Fruit fly (Drosophila melanogaster) whole organism, embryonic: ENCODE data around the gene Tsp96F.

Experiments used
- CG10979 ChIP-seq: fragments of 200-800 bp; sonication (Bioruptor generic); optimal IDR thresholded peaks from 2 replicates; lab custom pipeline; 2018; ENCODE audit warnings: missing biosample characterization, mild to moderate bottlenecking, missing genetic modification characterization, moderate library complexity
- CG11560 ChIP-seq: fragments of 200-800 bp; sonication (Bioruptor generic); IDR thresholded peaks from 3 replicates; pipeline ENCODE4 v1.3.6; 2022; ENCODE audit warnings: missing biosample characterization, missing genetic modification characterization
- CG11723 ChIP-seq: fragments of 200-800 bp; sonication (Bioruptor generic); optimal IDR thresholded peaks from 2 replicates; lab custom pipeline; 2017; ENCODE audit warnings: missing biosample characterization, mild to moderate bottlenecking, missing genetic modification characterization
- CG12219 ChIP-seq: fragments of 200-800 bp; sonication (Bioruptor generic); optimal IDR thresholded peaks from 3 replicates; lab custom pipeline; 2018; ENCODE audit warnings: missing biosample characterization, mild to moderate bottlenecking, missing genetic modification characterization
- CG13424 ChIP-seq: fragments of 200-800 bp; sonication (Bioruptor generic); optimal IDR thresholded peaks from 2 replicates; lab custom pipeline; 2019; ENCODE audit warnings: missing biosample characterization, mild to moderate bottlenecking, missing genetic modification characterization, moderate library complexity
- CG13624 ChIP-seq: fragments of 200-800 bp; sonication (Bioruptor generic); optimal IDR thresholded peaks from 2 replicates; lab custom pipeline; 2016; ENCODE audit warnings: missing biosample characterization, missing genetic modification characterization
- CG14014 ChIP-seq: fragments of 200-800 bp; sonication (Bioruptor generic); IDR thresholded peaks from 2 replicates; pipeline ENCODE4 v1.3.6; 2022; ENCODE audit warnings: missing biosample characterization, missing genetic modification characterization
- CG17829 ChIP-seq: fragments of 200-800 bp; optimal IDR thresholded peaks from 2 replicates; lab custom pipeline; 2019; ENCODE audit warnings: missing biosample characterization, mild to moderate bottlenecking, missing genetic modification characterization, moderate library complexity
- CG17912 ChIP-seq: fragments of 200-800 bp; sonication (Bioruptor generic); optimal IDR thresholded peaks from 2 replicates; lab custom pipeline; 2018; ENCODE audit warnings: missing biosample characterization, mild to moderate bottlenecking, missing genetic modification characterization
- CG1832 ChIP-seq: fragments of 200-800 bp; sonication (Bioruptor generic); optimal IDR thresholded peaks from 2 replicates; lab custom pipeline; 2017; ENCODE audit warnings: missing biosample characterization, mild to moderate bottlenecking, missing genetic modification characterization, inconsistent platforms
- CG18476 ChIP-seq: fragments of 200-800 bp; sonication (Bioruptor generic); optimal IDR thresholded peaks from 2 replicates; lab custom pipeline; 2016; ENCODE audit warnings: missing biosample characterization, mild to moderate bottlenecking, missing genetic modification characterization
- CG2116 ChIP-seq: fragments of 200-800 bp; sonication (Bioruptor generic); optimal IDR thresholded peaks from 3 replicates; lab custom pipeline; 2018; ENCODE audit warnings: missing biosample characterization, mild to moderate bottlenecking, missing genetic modification characterization
- CG2129 ChIP-seq: fragments of 200-800 bp; sonication (Bioruptor generic); IDR thresholded peaks from 2 replicates; pipeline ENCODE4 v1.3.6; 2022; ENCODE audit warnings: missing biosample characterization, missing genetic modification characterization; ENCODE audit not compliant: partially characterized antibody
- CG32767 ChIP-seq: fragments of 200-800 bp; sonication (Bioruptor generic); IDR thresholded peaks from 2 replicates; pipeline ENCODE4 v1.3.6; 2022; ENCODE audit warnings: missing biosample characterization, missing genetic modification characterization
- CG32772 ChIP-seq: fragments of 200-800 bp; sonication (Bioruptor generic); IDR thresholded peaks from 2 replicates; pipeline ENCODE4 v1.3.6; 2022; ENCODE audit warnings: missing biosample characterization, missing genetic modification characterization
- CG3726 ChIP-seq: fragments of 200-800 bp; sonication (Bioruptor generic); IDR thresholded peaks from 3 replicates; pipeline ENCODE4, ENCODE4 v1.3.6; 2022; ENCODE audit warnings: missing biosample characterization, missing genetic modification characterization
- CG4617 ChIP-seq: fragments of 200-800 bp; sonication (Bioruptor generic); optimal IDR thresholded peaks from 3 replicates; lab custom pipeline; 2016; ENCODE audit warnings: missing biosample characterization, missing genetic modification characterization, borderline replicate concordance
- CG4730 ChIP-seq: fragments of 200-800 bp; sonication (Bioruptor generic); IDR thresholded peaks from 2 replicates; pipeline ENCODE4 v1.3.6; 2022; ENCODE audit warnings: missing biosample characterization, missing genetic modification characterization
- CG6654 ChIP-seq: fragments of 200-800 bp; sonication (Bioruptor generic); optimal IDR thresholded peaks from 2 replicates; lab custom pipeline; 2017; ENCODE audit warnings: missing biosample characterization, mild to moderate bottlenecking, missing genetic modification characterization
- CG7745 ChIP-seq: fragments of 200-800 bp; sonication (Bioruptor generic); optimal IDR thresholded peaks from 2 replicates; lab custom pipeline; 2018; ENCODE audit warnings: missing biosample characterization, mild to moderate bottlenecking, missing genetic modification characterization, moderate library complexity
- CG9817 ChIP-seq: fragments of 200-800 bp; sonication (Bioruptor generic); optimal IDR thresholded peaks from 2 replicates; lab custom pipeline; 2018; ENCODE audit warnings: missing biosample characterization, mild to moderate bottlenecking, missing genetic modification characterization, moderate library complexity
- D ChIP-seq, 2 experiments: fragments of 200-800 bp in 1 of 2; fragments of >200 bp in 1 of 2; sonication (Bioruptor generic) in 1 of 2; optimal IDR thresholded peaks; 2 replicates in 1 of 2; 3 replicates in 1 of 2; lab custom pipeline; 2017; ENCODE audit warnings: mild to moderate bottlenecking in 1 of 2, missing biosample characterization in 1 of 2, missing genetic modification characterization in 1 of 2, missing genetic modification reagents in 1 of 2
- D19B ChIP-seq: fragments of 200-800 bp; sonication (Bioruptor generic); optimal IDR thresholded peaks from 2 replicates; lab custom pipeline; 2017; ENCODE audit warnings: missing biosample characterization, mild to moderate bottlenecking, missing genetic modification characterization
- Dref ChIP-seq: fragments of 200-800 bp; sonication (Bioruptor generic); IDR thresholded peaks from 2 replicates; pipeline ENCODE4 v1.3.6; 2022; ENCODE audit warnings: missing biosample characterization, missing genetic modification characterization
- Gsc ChIP-seq: fragments of 200-800 bp; sonication (Bioruptor generic); IDR thresholded peaks from 2 replicates; pipeline ENCODE4 v1.3.6; 2022; ENCODE audit warnings: missing biosample characterization, missing genetic modification characterization
- Max ChIP-seq: fragments of 200-800 bp; sonication (Bioruptor generic); optimal IDR thresholded peaks from 2 replicates; lab custom pipeline; 2016; ENCODE audit warnings: missing biosample characterization, mild to moderate bottlenecking, missing genetic modification characterization
- Med ChIP-seq: fragments of 200-800 bp; sonication (Bioruptor generic); peaks from one replicate; lab custom pipeline; 2016; ENCODE audit warnings: missing biosample characterization, missing genetic modification characterization, mild to moderate bottlenecking, inconsistent platforms, moderate library complexity
- Meics ChIP-seq: fragments of 200-800 bp; sonication (Bioruptor generic); optimal IDR thresholded peaks from 2 replicates; lab custom pipeline; 2017; ENCODE audit warnings: missing biosample characterization, mild to moderate bottlenecking, missing genetic modification characterization
- Pdp1 ChIP-seq, 2 experiments: fragments of 200-800 bp; sonication (Bioruptor generic); optimal IDR thresholded peaks; 3 replicates each; lab custom pipeline; 2016; ENCODE audit warnings: missing biosample characterization in 2 of 2, missing genetic modification characterization in 2 of 2, mild to moderate bottlenecking in 1 of 2, moderate library complexity in 1 of 2
- Sox100B ChIP-seq: fragments of 200-800 bp; sonication (Bioruptor generic); optimal IDR thresholded peaks from 3 replicates; lab custom pipeline; 2018; ENCODE audit warnings: missing biosample characterization, mild to moderate bottlenecking, missing genetic modification characterization
- Spps ChIP-seq: fragments of 200-800 bp; sonication (Bioruptor generic); optimal IDR thresholded peaks from 2 replicates; lab custom pipeline; 2018; ENCODE audit warnings: missing biosample characterization, mild to moderate bottlenecking, missing genetic modification characterization
- Ssrp ChIP-seq: fragments of 200-800 bp; sonication (Bioruptor generic); optimal IDR thresholded peaks from 2 replicates; lab custom pipeline; 2018; ENCODE audit warnings: missing biosample characterization, mild to moderate bottlenecking, missing genetic modification characterization, moderate library complexity
- Tbp ChIP-seq: fragments of >200 bp; optimal IDR thresholded peaks from 2 replicates; lab custom pipeline; 2018; ENCODE audit warnings: missing biosample characterization, missing genetic modification characterization
- ato ChIP-seq: fragments of 200-800 bp; sonication (Bioruptor generic); IDR thresholded peaks from 2 replicates; pipeline ENCODE4 v1.3.6; 2022; ENCODE audit warnings: missing biosample characterization, missing genetic modification characterization; ENCODE audit not compliant: partially characterized antibody
- crc ChIP-seq: fragments of 200-800 bp; sonication (Bioruptor generic); optimal IDR thresholded peaks from 2 replicates; lab custom pipeline; 2016; ENCODE audit warnings: missing biosample characterization, missing genetic modification characterization
- dan ChIP-seq: fragments of 200-800 bp; sonication (Bioruptor generic); IDR thresholded peaks from 2 replicates; pipeline ENCODE4 v1.3.6; 2022; ENCODE audit warnings: missing biosample characterization, missing genetic modification characterization
- dati ChIP-seq: fragments of 200-800 bp; sonication (Bioruptor generic); IDR thresholded peaks from 2 replicates; pipeline ENCODE4 v1.3.6; 2022; ENCODE audit warnings: missing biosample characterization, missing genetic modification characterization
- dimm ChIP-seq: fragments of 200-800 bp; sonication (Bioruptor generic); IDR thresholded peaks from 2 replicates; pipeline ENCODE4 v1.3.6; 2022; ENCODE audit warnings: missing biosample characterization, missing genetic modification characterization
- dmrt11E ChIP-seq: fragments of 200-800 bp; sonication (Bioruptor generic); optimal IDR thresholded peaks from 3 replicates; lab custom pipeline; 2018; ENCODE audit warnings: missing biosample characterization, mild to moderate bottlenecking, missing genetic modification characterization, moderate library complexity
- dpn ChIP-seq, 2 experiments: fragments of 200-800 bp; sonication (Bioruptor generic); optimal IDR thresholded peaks; 3 replicates each; lab custom pipeline; 2016; ENCODE audit warnings: missing biosample characterization in 2 of 2, missing genetic modification characterization in 2 of 2
- en ChIP-seq: fragments of 200-800 bp; sonication (Bioruptor generic); optimal IDR thresholded peaks from 2 replicates; lab custom pipeline; 2016; ENCODE audit warnings: missing biosample characterization, missing genetic modification characterization
- eyg ChIP-seq: fragments of 200-800 bp; sonication (Bioruptor generic); optimal IDR thresholded peaks from 3 replicates; lab custom pipeline; 2016; ENCODE audit warnings: missing biosample characterization, missing genetic modification characterization
- lab ChIP-seq: fragments of 200-800 bp; sonication (Bioruptor generic); optimal IDR thresholded peaks from 3 replicates; lab custom pipeline; 2017; ENCODE audit warnings: missing biosample characterization, missing genetic modification characterization, mild to moderate bottlenecking, moderate library complexity, missing genetic modification reagents
- nau ChIP-seq: fragments of 200-800 bp; sonication (Bioruptor generic); optimal IDR thresholded peaks from 3 replicates; lab custom pipeline; 2017; ENCODE audit warnings: missing biosample characterization, mild to moderate bottlenecking, missing genetic modification characterization, missing genetic modification reagents
- p53 ChIP-seq: fragments of 200-800 bp; sonication (Bioruptor generic); optimal IDR thresholded peaks from 2 replicates; lab custom pipeline; 2016; ENCODE audit warnings: missing biosample characterization, missing genetic modification characterization
- pho ChIP-seq: fragments of 200-800 bp; sonication (Bioruptor generic); optimal IDR thresholded peaks from 2 replicates; lab custom pipeline; 2016; ENCODE audit warnings: missing biosample characterization, missing genetic modification characterization
- pita ChIP-seq: fragments of 200-800 bp; sonication (Bioruptor generic); optimal IDR thresholded peaks from 2 replicates; lab custom pipeline; 2017; ENCODE audit warnings: missing biosample characterization, mild to moderate bottlenecking, missing genetic modification characterization
- seq ChIP-seq: fragments of 200-800 bp; sonication (Bioruptor generic); IDR thresholded peaks from 2 replicates; pipeline ENCODE4 v1.3.6; 2022; ENCODE audit warnings: missing biosample characterization, missing genetic modification characterization
- sug ChIP-seq: fragments of 200-800 bp; optimal IDR thresholded peaks from 2 replicates; lab custom pipeline; 2019; ENCODE audit warnings: missing biosample characterization, mild to moderate bottlenecking, missing genetic modification characterization, moderate library complexity
- tin ChIP-seq: fragments of 200-800 bp; sonication (Bioruptor generic); optimal IDR thresholded peaks from 3 replicates; lab custom pipeline; 2016; ENCODE audit warnings: missing biosample characterization, missing genetic modification characterization

Tsp96F gene

DNA sequence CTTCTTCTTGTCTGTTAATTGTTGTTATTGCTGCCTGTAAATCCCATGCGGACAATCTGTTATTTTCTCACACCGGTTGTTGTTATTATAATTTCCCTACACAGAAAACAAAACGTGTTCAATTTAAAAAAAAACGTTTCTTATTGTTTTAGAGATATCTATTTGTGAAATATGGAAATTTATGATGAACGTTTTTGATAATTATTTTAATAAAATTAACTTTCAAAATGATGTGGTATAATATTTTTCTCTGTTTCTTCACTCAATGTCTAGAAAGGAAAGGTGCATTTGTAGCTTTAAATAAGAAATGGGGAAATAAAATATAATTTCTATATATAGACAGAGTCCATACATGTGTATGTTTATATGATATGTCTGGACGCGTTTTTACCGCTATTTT lies 3.1 kb upstream of the Tsp96F start (continued):
- TF ChIP-seq D (optimal IDR thresholded peaks at IDR 0.05; lab: Kevin White, UChicago) (no peak), D (GFP tag; optimal IDR thresholded peaks at IDR 0.05; lab: Kevin White, UChicago) (peak; percentile 70), Meics (peak; percentile 33), dan (GFP tag; lab: Robert Waterston, UW) (no peak), Dref (GFP tag; lab: Robert Waterston, UW) (no peak), Pdp1 (GFP tag; optimal IDR thresholded peaks at IDR 0.05; lab: Kevin White, UChicago) (peak in 1 of 2 experiments; percentile 2), CG13624 (GFP tag; lab: Kevin White, UChicago) (no peak), CG9817 (tag; lab: Kevin White, UChicago) (no peak), CG14014 (0 out of 2 replicates have a peak, but pooled peaks have one; percentile 32), dpn (GFP tag; optimal IDR thresholded peaks at IDR 0.05; lab: Kevin White, UChicago) (peak in 1 of 2 experiments; percentile 48), pho (no peak), pita (GFP tag; lab: Kevin White, UChicago) (no peak), ato (GFP tag; lab: Robert Waterston, UW) (no peak), CG13424 (tag; lab: Kevin White, UChicago) (peak; percentile 76), CG3726 (GFP tag; lab: Robert Waterston, UW) (no peak), Med (GFP tag; lab: Kevin White, UChicago) (peak; percentile 69), p53 (no peak), crc (GFP tag; lab: Kevin White, UChicago) (no peak), CG18476 (GFP tag; lab: Kevin White, UChicago) (peak; percentile 34), eyg (GFP tag; lab: Kevin White, UChicago) (no peak), CG6654 (no peak), CG17912 (GFP tag; lab: Kevin White, UChicago) (no peak), CG4730 (GFP tag; lab: Robert Waterston, UW) (no peak), CG2116 (GFP tag; lab: Kevin White, UChicago) (peak; percentile 33), Ssrp (peak; percentile 81), CG17829 (tag; lab: Kevin White, UChicago) (peak; percentile 89), CG10979 (peak; percentile 87), Gsc (GFP tag; lab: Robert Waterston, UW) (no peak), CG32772 (GFP tag; lab: Robert Waterston, UW) (peak; percentile 47; the same call in 1 of the 2 replicates), Max (peak; percentile 15), en (GFP tag; lab: Kevin White, UChicago) (no peak), CG2129 (GFP tag; lab: Robert Waterston, UW) (no peak), Tbp (GFP tag; lab: Kevin White, UChicago) (no peak), dati (no peak), Spps (peak; percentile 75), Sox100B (peak; percentile 81), dmrt11E (tag; lab: Kevin White, UChicago) (peak; percentile 86), seq (GFP tag; lab: Robert Waterston, UW) (no peak), nau (GFP tag; lab: Kevin White, UChicago) (no peak), dimm (GFP tag; lab: Robert Waterston, UW) (peak; percentile 13; the same call in 1 of the 2 replicates), D19B (GFP tag; lab: Kevin White, UChicago) (no peak), lab (GFP tag; lab: Kevin White, UChicago) (peak; percentile 17), tin (GFP tag; lab: Kevin White, UChicago) (peak; percentile 33), CG12219 (GFP tag; lab: Kevin White, UChicago) (peak; percentile 16), CG4617 (GFP tag; lab: Kevin White, UChicago) (no peak), CG7745 (tag; lab: Kevin White, UChicago) (no peak), CG11560 (tag; lab: Robert Waterston, UW) (no peak), sug (tag; lab: Kevin White, UChicago) (no peak), CG1832 (no peak), CG32767 (GFP tag; lab: Robert Waterston, UW) (peak; percentile 74), CG11723 (GFP tag; lab: Kevin White, UChicago) (no peak)
